Worm (Caenorhabditis elegans) whole organism, L3 larva: ENCODE data around the gene Y79H2A.12.

ENCODE experiments used
- elt-3 ChIP-seq, 3 experiments: fragments of 150-350 bp in 1 of 3; sonication (generic microtip) in 2 of 3; optimal IDR thresholded peaks; 2 replicates in 2 of 3; 4 replicates in 1 of 3; lab custom pipeline; 2014 to 2017; ENCODE audit warnings: missing biosample characterization in 3 of 3, missing genetic modification characterization in 3 of 3
- fos-1 ChIP-seq: fragments of 150-350 bp; optimal IDR thresholded peaks from 2 replicates; lab custom pipeline; 2014; ENCODE audit warnings: missing biosample characterization, missing genetic modification characterization
- hmg-11 ChIP-seq: sonication (generic microtip); optimal IDR thresholded peaks from 2 replicates; lab custom pipeline; 2016; ENCODE audit warnings: missing genetic modification characterization, missing compliant biosample characterization
- nhr-23 ChIP-seq: fragments of 150-350 bp; optimal IDR thresholded peaks from 2 replicates; lab custom pipeline; 2014; ENCODE audit warnings: missing biosample characterization, missing genetic modification reagents, missing genetic modification characterization
- pha-4 ChIP-seq: fragments of 150-350 bp; optimal IDR thresholded peaks from 2 replicates; lab custom pipeline; 2014; ENCODE audit warnings: missing biosample characterization, missing genetic modification reagents, missing genetic modification characterization
- pqm-1 ChIP-seq: fragments of 150-350 bp; optimal IDR thresholded peaks from 2 replicates; lab custom pipeline; 2017; ENCODE audit warnings: missing biosample characterization, missing genetic modification characterization, inconsistent platforms
- snpc-4 ChIP-seq: fragments of 150-350 bp; optimal IDR thresholded peaks from 2 replicates; lab custom pipeline; 2014; ENCODE audit warnings: missing biosample characterization, missing genetic modification characterization
- unc-39 ChIP-seq: sonication (generic microtip); optimal IDR thresholded peaks from 4 replicates; lab custom pipeline; 2017; ENCODE audit warnings: missing biosample characterization, missing genetic modification characterization
- unc-62 ChIP-seq: fragments of 150-350 bp; sonication (generic microtip); optimal IDR thresholded peaks from 4 replicates; lab custom pipeline; 2014; ENCODE audit warnings: missing biosample characterization, missing genetic modification reagents, missing genetic modification characterization

- no peak for TF ChIP-seq elt-3 (tag; optimal IDR thresholded peaks at IDR 0.05; lab: Kevin White, UChicago)
- TF ChIP-seq nhr-23 = no peak
- TF ChIP-seq unc-39 (tag; lab: Kevin White, UChicago) = no peak
- peak; percentile 77 for TF ChIP-seq pha-4 (tag; lab: Kevin White, UChicago)
- TF ChIP-seq unc-62 (GFP tag; lab: Kevin White, UChicago) = no peak
- TF ChIP-seq hmg-11 (tag; lab: Kevin White, UChicago) = peak; percentile 42
- no peak for TF ChIP-seq pqm-1 (tag; lab: Kevin White, UChicago)
- no peak for TF ChIP-seq fos-1 (tag; lab: Kevin White, UChicago)
- no peak for TF ChIP-seq snpc-4 (tag; lab: Kevin White, UChicago)
These were observed 38.8 kb downstream of the Y79H2A.12 start, which contains the start of gene wah-1 for ce11 chrIII:11989823-11990222.
